Fruit fly (Drosophila melanogaster) whole organism, pupa: ENCODE results near the gene Qtzl.

Source experiments
- CG10348 ChIP-seq: fragments of 200-800 bp; sonication (Bioruptor generic); IDR thresholded peaks from 2 replicates; pipeline ENCODE4 v1.3.6; 2022; ENCODE audit warnings: missing biosample characterization, missing genetic modification characterization
- CG12605 ChIP-seq: fragments of 200-800 bp; sonication (Bioruptor generic); IDR thresholded peaks from 2 replicates; pipeline ENCODE4 v1.3.6; 2022; ENCODE audit warnings: missing biosample characterization, missing genetic modification characterization
- CG14655 ChIP-seq: fragments of 200-800 bp; sonication (Bioruptor generic); optimal IDR thresholded peaks from 3 replicates; lab custom pipeline; 2017; ENCODE audit warnings: mild to moderate bottlenecking, missing biosample characterization, missing genetic modification reagents, missing genetic modification characterization
- CG17806 ChIP-seq: fragments of 200-800 bp; sonication (Bioruptor generic); optimal IDR thresholded peaks from 2 replicates; lab custom pipeline; 2018; ENCODE audit warnings: missing biosample characterization, mild to moderate bottlenecking, missing genetic modification characterization, moderate library complexity
- CG8301 ChIP-seq: fragments of 200-800 bp; sonication (Bioruptor generic); optimal IDR thresholded peaks from 2 replicates; lab custom pipeline; 2018; ENCODE audit warnings: missing biosample characterization, mild to moderate bottlenecking, missing genetic modification characterization
- CG9948 ChIP-seq: fragments of 200-800 bp; sonication (Bioruptor generic); optimal IDR thresholded peaks from 2 replicates; lab custom pipeline; 2018; ENCODE audit warnings: missing biosample characterization, mild to moderate bottlenecking, missing genetic modification characterization, moderate library complexity
- D1 ChIP-seq: fragments of 200-800 bp; sonication (Bioruptor generic); optimal IDR thresholded peaks from 2 replicates; lab custom pipeline; 2018; ENCODE audit warnings: missing biosample characterization, mild to moderate bottlenecking, missing genetic modification characterization, moderate library complexity
- Ets98B ChIP-seq: fragments of 200-800 bp; sonication (Bioruptor generic); IDR thresholded peaks from 2 replicates; pipeline ENCODE4 v1.3.6; 2022; ENCODE audit warnings: missing biosample characterization, missing genetic modification characterization
- Snoo ChIP-seq: fragments of 200-800 bp; sonication (Bioruptor generic); optimal IDR thresholded peaks from 3 replicates; lab custom pipeline; 2017; ENCODE audit warnings: missing biosample characterization, mild to moderate bottlenecking, missing genetic modification characterization, inconsistent platforms
- gl ChIP-seq: fragments of 200-800 bp; sonication (Bioruptor generic); optimal IDR thresholded peaks from 2 replicates; lab custom pipeline; 2018; ENCODE audit warnings: missing biosample characterization, mild to moderate bottlenecking, missing genetic modification characterization
- rn ChIP-seq: fragments of 200-800 bp; sonication (Bioruptor generic); IDR thresholded peaks from 2 replicates; pipeline ENCODE4 v1.3.6; 2022; ENCODE audit warnings: missing biosample characterization, missing genetic modification characterization

DNA sequence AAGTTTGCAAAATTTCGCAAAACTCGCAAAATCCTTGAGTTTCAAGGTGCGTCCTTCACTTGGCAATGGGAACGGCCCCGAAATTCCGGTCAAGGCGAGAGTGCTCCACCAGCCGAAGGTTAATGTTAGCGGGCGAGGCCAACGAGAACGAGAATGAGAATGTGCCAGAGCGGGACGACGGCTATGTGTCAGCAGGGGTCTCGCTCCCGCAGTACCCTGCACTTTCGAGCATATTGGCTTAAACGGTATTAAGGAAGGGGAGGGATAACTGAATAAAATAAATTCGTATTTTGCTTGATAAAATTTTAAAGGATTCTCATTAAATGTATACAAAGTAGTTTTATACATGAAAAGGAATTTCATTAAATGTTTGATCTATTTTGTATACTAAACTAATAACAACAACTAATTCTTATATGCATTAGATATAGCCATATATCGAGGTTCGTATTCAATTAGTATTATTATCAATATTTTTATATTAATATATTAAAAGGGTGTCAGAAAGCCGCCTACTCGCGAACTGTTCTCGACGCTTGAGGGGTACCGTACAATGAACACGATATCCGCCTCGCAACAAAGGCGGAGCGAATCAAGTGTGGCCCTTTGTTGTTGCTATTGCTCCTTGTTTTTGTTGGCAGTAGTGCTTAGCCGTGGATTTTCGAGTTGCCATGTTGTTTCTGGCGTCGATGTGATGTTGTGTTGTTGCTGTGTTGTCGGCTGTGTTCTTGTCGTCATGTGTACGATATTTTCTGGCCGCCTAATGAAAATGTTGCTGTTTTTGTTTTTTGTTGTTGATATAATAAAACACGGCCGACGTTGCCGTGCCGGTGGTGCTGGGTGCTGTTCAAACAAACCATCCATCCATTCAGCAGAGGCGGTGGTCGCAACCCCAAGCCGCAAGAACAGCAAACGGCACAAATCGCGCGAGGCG lies 11.1 kb downstream of the Qtzl start:
- no peak for TF ChIP-seq CG12605 (GFP tag; lab: Robert Waterston, UW)
- no peak for TF ChIP-seq rn (GFP tag; lab: Robert Waterston, UW)
- no peak for TF ChIP-seq Ets98B (GFP tag; lab: Robert Waterston, UW)
- TF ChIP-seq gl: peak; percentile 27
- no peak for TF ChIP-seq CG10348 (GFP tag; lab: Robert Waterston, UW)
- peak; percentile 90 for TF ChIP-seq CG17806 (tag; lab: Kevin White, UChicago)
- TF ChIP-seq Snoo (tag; lab: Kevin White, UChicago): peak; percentile 87
- TF ChIP-seq CG14655 (GFP tag; lab: Kevin White, UChicago): peak; percentile 95
- TF ChIP-seq CG9948 (tag; lab: Kevin White, UChicago): peak; percentile 94
- TF ChIP-seq D1 (tag; lab: Kevin White, UChicago): peak; percentile 87
- TF ChIP-seq CG8301 (tag; lab: Kevin White, UChicago): peak; percentile 90
